Fruit fly (Drosophila melanogaster) whole organism: ENCODE results near the gene CG17612.

Experiments used
- Dll ChIP-seq: fragments of >200 bp; optimal IDR thresholded peaks from 2 replicates; lab custom pipeline; 2017
- EcR ChIP-seq, 2 experiments: fragments of >200 bp; optimal IDR thresholded peaks; 2 replicates each; lab custom pipeline; 2017; ENCODE audit warnings: missing biosample characterization in 2 of 2, missing genetic modification characterization in 2 of 2, missing genetic modification reagents in 2 of 2
- pan ChIP-seq: fragments of >200 bp; optimal IDR thresholded peaks from 2 replicates; lab custom pipeline; 2017

DNA sequence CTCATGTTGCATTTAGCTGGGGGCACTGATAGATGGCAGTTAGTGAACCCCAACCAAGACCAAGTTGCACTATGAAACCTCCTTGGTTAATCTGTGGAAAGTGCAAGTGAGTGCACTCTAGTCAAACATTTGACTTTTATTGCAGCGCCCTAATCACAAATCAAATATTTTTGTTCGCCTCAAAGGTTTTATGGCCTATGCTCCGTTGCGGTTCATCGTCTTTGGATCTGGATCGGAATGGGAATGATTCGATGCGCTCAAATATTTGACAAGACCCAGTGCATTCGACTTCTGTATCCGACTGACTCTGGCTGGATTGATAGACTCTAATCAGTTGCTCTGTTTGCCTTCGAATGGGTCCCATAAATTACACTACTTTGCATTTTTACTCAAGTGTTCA lies 17.6 kb downstream of the CG17612 start:
- TF ChIP-seq Dll (lab: Kevin White, UChicago) (no peak), pan (lab: Kevin White, UChicago) (no peak), EcR (GFP tag; optimal IDR thresholded peaks at IDR 0.05; lab: Kevin White, UChicago) (no peak)
